Worm (Caenorhabditis elegans) whole organism, L2 larva: ENCODE data around the gene pigt-1.

Source experiments
- C34F6.9 ChIP-seq: fragments of 150-350 bp; optimal IDR thresholded peaks from 2 replicates; lab custom pipeline; 2014; ENCODE audit warnings: missing biosample characterization, missing genetic modification characterization
- F13H6.1 ChIP-seq: sonication (generic microtip); optimal IDR thresholded peaks from 2 replicates; lab custom pipeline; 2016; ENCODE audit warnings: missing genetic modification characterization, missing compliant biosample characterization
- R02D3.7 ChIP-seq: fragments of 150-350 bp; optimal IDR thresholded peaks from 2 replicates; lab custom pipeline; 2014; ENCODE audit warnings: missing biosample characterization, missing genetic modification characterization
- ZK546.5 ChIP-seq: sonication (generic microtip); optimal IDR thresholded peaks from 2 replicates; lab custom pipeline; 2017; ENCODE audit warnings: missing biosample characterization, missing genetic modification characterization
- ama-1 ChIP-seq: fragments of 150-350 bp; optimal IDR thresholded peaks from 2 replicates; lab custom pipeline; 2018; ENCODE audit warnings: inconsistent platforms
- ceh-16 ChIP-seq: fragments of 150-350 bp; optimal IDR thresholded peaks from 2 replicates; lab custom pipeline; 2014; ENCODE audit warnings: missing biosample characterization, missing genetic modification characterization
- crh-2 ChIP-seq: sonication (generic microtip); optimal IDR thresholded peaks from 2 replicates; lab custom pipeline; 2017; ENCODE audit warnings: missing biosample characterization, missing genetic modification characterization
- egl-27 ChIP-seq: sonication (generic microtip); optimal IDR thresholded peaks from 3 replicates; lab custom pipeline; 2017; ENCODE audit warnings: missing biosample characterization, missing genetic modification reagents, missing genetic modification characterization
- elt-1 ChIP-seq: fragments of 150-350 bp; optimal IDR thresholded peaks from 2 replicates; lab custom pipeline; 2014; ENCODE audit warnings: missing biosample characterization, missing genetic modification characterization
- elt-3 ChIP-seq: sonication (generic microtip); optimal IDR thresholded peaks from 2 replicates; lab custom pipeline; 2017; ENCODE audit warnings: missing biosample characterization, missing genetic modification characterization
- gmeb-1 ChIP-seq: fragments of 150-350 bp; optimal IDR thresholded peaks from 2 replicates; lab custom pipeline; 2014; ENCODE audit warnings: missing biosample characterization, missing genetic modification characterization
- lin-11 ChIP-seq: fragments of 150-350 bp; sonication (generic microtip); optimal IDR thresholded peaks from 2 replicates; lab custom pipeline; 2014; ENCODE audit warnings: missing biosample characterization, missing genetic modification characterization, inconsistent platforms, mixed read lengths
- lin-13 ChIP-seq: fragments of 150-350 bp; optimal IDR thresholded peaks from 2 replicates; lab custom pipeline; 2014; ENCODE audit warnings: missing biosample characterization, missing genetic modification reagents, missing genetic modification characterization
- mab-5 ChIP-seq: fragments of 150-350 bp; optimal IDR thresholded peaks from 2 replicates; lab custom pipeline; 2014; ENCODE audit warnings: missing biosample characterization, missing genetic modification characterization
- mbf-1 ChIP-seq: sonication (generic microtip); optimal IDR thresholded peaks from 2 replicates; lab custom pipeline; 2017; ENCODE audit warnings: missing biosample characterization, missing genetic modification characterization
- mdl-1 ChIP-seq, 2 experiments: fragments of 150-350 bp in 1 of 2; sonication (generic microtip) in 1 of 2; optimal IDR thresholded peaks; 2 replicates each; lab custom pipeline; 2017; ENCODE audit warnings: missing biosample characterization in 2 of 2, missing genetic modification characterization in 2 of 2
- nhr-10 ChIP-seq: sonication (generic microtip); optimal IDR thresholded peaks from 2 replicates; lab custom pipeline; 2017; ENCODE audit warnings: missing biosample characterization, missing genetic modification characterization
- nhr-12 ChIP-seq: fragments of 150-350 bp; optimal IDR thresholded peaks from 2 replicates; lab custom pipeline; 2014; ENCODE audit warnings: missing biosample characterization, missing genetic modification characterization
- nhr-129 ChIP-seq: fragments of 150-350 bp; optimal IDR thresholded peaks from 2 replicates; lab custom pipeline; 2014; ENCODE audit warnings: missing biosample characterization, missing genetic modification characterization
- nhr-21 ChIP-seq: fragments of 150-350 bp; optimal IDR thresholded peaks from 2 replicates; lab custom pipeline; 2014; ENCODE audit warnings: missing biosample characterization, missing genetic modification characterization
- nhr-23 ChIP-seq: fragments of 150-350 bp; optimal IDR thresholded peaks from 2 replicates; lab custom pipeline; 2014; ENCODE audit warnings: missing biosample characterization, missing genetic modification reagents, missing genetic modification characterization
- nhr-237 ChIP-seq: fragments of 150-350 bp; optimal IDR thresholded peaks from 2 replicates; lab custom pipeline; 2014; ENCODE audit warnings: missing biosample characterization, missing genetic modification characterization
- nhr-25 ChIP-seq: fragments of 150-350 bp; sonication (generic microtip); optimal IDR thresholded peaks from 3 replicates; lab custom pipeline; 2014; ENCODE audit warnings: missing biosample characterization, missing genetic modification characterization
- nhr-6 ChIP-seq: fragments of 150-350 bp; optimal IDR thresholded peaks from 2 replicates; lab custom pipeline; 2014; ENCODE audit warnings: missing biosample characterization, missing genetic modification characterization
- nhr-77 ChIP-seq: fragments of 150-350 bp; optimal IDR thresholded peaks from 2 replicates; lab custom pipeline; 2014; ENCODE audit warnings: missing biosample characterization, missing genetic modification characterization
- peb-1 ChIP-seq: fragments of 150-350 bp; optimal IDR thresholded peaks from 2 replicates; lab custom pipeline; 2014; ENCODE audit warnings: missing biosample characterization, missing genetic modification characterization
- sem-4 ChIP-seq: fragments of 150-350 bp; optimal IDR thresholded peaks from 2 replicates; lab custom pipeline; 2014; ENCODE audit warnings: missing biosample characterization, missing genetic modification reagents, missing genetic modification characterization
- sma-3 ChIP-seq: sonication (generic microtip); optimal IDR thresholded peaks from 2 replicates; lab custom pipeline; 2016; ENCODE audit warnings: missing genetic modification reagents, missing genetic modification characterization, missing compliant biosample characterization
- sma-9 ChIP-seq, 2 experiments: fragments of 150-350 bp in 1 of 2; sonication (generic microtip) in 1 of 2; optimal IDR thresholded peaks; 2 replicates each; lab custom pipeline; 2014 to 2016; ENCODE audit warnings: missing genetic modification characterization in 2 of 2, mild to moderate bottlenecking in 1 of 2, missing biosample characterization in 1 of 2, missing compliant biosample characterization in 1 of 2, missing genetic modification reagents in 1 of 2, moderate library complexity in 1 of 2
- unc-62 ChIP-seq: fragments of 150-350 bp; optimal IDR thresholded peaks from 2 replicates; lab custom pipeline; 2014; ENCODE audit warnings: missing biosample characterization, missing genetic modification reagents, missing genetic modification characterization
- zag-1 ChIP-seq: fragments of 150-350 bp; optimal IDR thresholded peaks from 2 replicates; lab custom pipeline; 2014; ENCODE audit warnings: missing biosample characterization, missing genetic modification characterization
- ztf-1 ChIP-seq: fragments of 200-800 bp; sonication (Bioruptor generic); conservative IDR thresholded peaks from 2 replicates; pipeline ENCODE4 v1.3.6; 2022; ENCODE audit warnings: missing genetic modification characterization, missing compliant biosample characterization

Gene pigt-1

ce11 chrV:10925658-10926057 lies 33.0 kb downstream of the pigt-1 start:
- no peak for TF ChIP-seq mbf-1 (tag; lab: Kevin White, UChicago)
- TF ChIP-seq elt-1 (tag; lab: Kevin White, UChicago): no peak
- peak; percentile 35 for TF ChIP-seq lin-11 (tag; lab: Kevin White, UChicago)

ce11 chrV:10924731-10925130 lies 33.9 kb downstream of the pigt-1 start, which contains the start of gene F58B4.6:
Gene F58B4.6, plus strand, starts transcription at chrV:10925031.
- peak; percentile 12 for TF ChIP-seq lin-11 (tag; lab: Kevin White, UChicago)
- no peak for TF ChIP-seq unc-62 (GFP tag; lab: Kevin White, UChicago)

- TF ChIP-seq sma-3 (no peak), nhr-6 (tag; lab: Kevin White, UChicago) (no peak), lin-13 (GFP tag; lab: Kevin White, UChicago) (no peak), peb-1 (no peak), nhr-12 (tag; lab: Kevin White, UChicago) (no peak), sem-4 (tag; lab: Kevin White, UChicago) (no peak), zag-1 (tag; lab: Kevin White, UChicago) (no peak), nhr-77 (tag; lab: Kevin White, UChicago) (no peak), nhr-129 (tag; lab: Kevin White, UChicago) (no peak)
Observed at ce11 chrV:10923229-10923628, 35.4 kb downstream of the pigt-1 start, which contains the start of gene F58B4.7. Gene F58B4.7, minus strand, starts transcription at chrV:10923329.

- TF ChIP-seq nhr-21 (tag; lab: Kevin White, UChicago) (no peak), nhr-77 (tag; lab: Kevin White, UChicago) (no peak), unc-62 (GFP tag; lab: Kevin White, UChicago) (no peak), nhr-237 (tag; lab: Kevin White, UChicago) (no peak), egl-27 (no peak), C34F6.9 (tag; lab: Kevin White, UChicago) (no peak), sma-3 (no peak), mab-5 (tag; lab: Kevin White, UChicago) (no peak), ZK546.5 (no peak), crh-2 (no peak), lin-11 (tag; lab: Kevin White, UChicago) (no peak), nhr-23 (tag; lab: Kevin White, UChicago) (no peak)
Observed at ce11 chrV:10921747-10922146, 36.9 kb downstream of the pigt-1 start, which contains the start of gene nas-31. Gene nas-31, minus strand, starts transcription at chrV:10921847.

ce11 chrV:10918373-10918772 lies 40.2 kb downstream of the pigt-1 start, which contains the start of gene F58B4.2:
Gene F58B4.2, minus strand, starts transcription at chrV:10918473.
- TF ChIP-seq ztf-1 (GFP tag; lab: Robert Waterston, UW): no peak
- TF ChIP-seq R02D3.7: no peak
- no peak for TF ChIP-seq C34F6.9 (tag; lab: Kevin White, UChicago)
- no peak for TF ChIP-seq nhr-12 (tag; lab: Kevin White, UChicago)
- TF ChIP-seq ama-1 (lab: Kevin White, UChicago): no peak
- TF ChIP-seq lin-11 (tag; lab: Kevin White, UChicago): no peak
- no peak for TF ChIP-seq mab-5 (tag; lab: Kevin White, UChicago)
- TF ChIP-seq sma-9 (GFP tag; optimal IDR thresholded peaks at IDR 0.05; lab: Kevin White, UChicago): no peak
- TF ChIP-seq sma-9 (tag; optimal IDR thresholded peaks at IDR 0.05; lab: Kevin White, UChicago): no peak
- no peak for TF ChIP-seq gmeb-1 (tag; lab: Kevin White, UChicago)
- no peak for TF ChIP-seq crh-2
- no peak for TF ChIP-seq nhr-129 (tag; lab: Kevin White, UChicago)
- TF ChIP-seq F13H6.1: no peak
- no peak for TF ChIP-seq ceh-16 (tag; lab: Kevin White, UChicago)

- peak; percentile 12 for TF ChIP-seq sma-9 (GFP tag; optimal IDR thresholded peaks at IDR 0.05; lab: Kevin White, UChicago)
- TF ChIP-seq sma-9 (tag; optimal IDR thresholded peaks at IDR 0.05; lab: Kevin White, UChicago): no peak
- TF ChIP-seq nhr-129 (tag; lab: Kevin White, UChicago): peak; percentile 63
- no peak for TF ChIP-seq elt-3 (tag; lab: Kevin White, UChicago)
- no peak for TF ChIP-seq nhr-25 (tag; lab: Kevin White, UChicago)
- TF ChIP-seq nhr-10 (tag; lab: Kevin White, UChicago): no peak
- peak; percentile 34 for TF ChIP-seq F13H6.1
- no peak for TF ChIP-seq mbf-1 (tag; lab: Kevin White, UChicago)
- no peak for TF ChIP-seq mdl-1 (tag; optimal IDR thresholded peaks at IDR 0.05; lab: Kevin White, UChicago)
Observed at ce11 chrV:10915922-10916321, 42.7 kb downstream of the pigt-1 start.
